Fruit fly (Drosophila melanogaster): ENCODE results near the gene svp.

The svp gene

dm6 chr3R:12301528-12301927, 43.0 kb downstream of the svp start:
- TF ChIP-seq Dfd (GFP tag; optimal IDR thresholded peaks at IDR 0.05) (peak; percentile 94), Jra (GFP tag; optimal IDR thresholded peaks at IDR 0.05) (no peak), Vsx2 (GFP tag; optimal IDR thresholded peaks at IDR 0.05; ENCODE audit: partially characterized antibody) (no peak), brk (GFP tag; optimal IDR thresholded peaks at IDR 0.05) (no peak), lola (GFP tag; optimal IDR thresholded peaks at IDR 0.05) (no peak), dmrt93B (GFP tag; optimal IDR thresholded peaks at IDR 0.05) (no peak), Hr83 (GFP tag; optimal IDR thresholded peaks at IDR 0.05; ENCODE audit: poor library complexity, severe bottlenecking) (no peak), fru (GFP tag; optimal IDR thresholded peaks at IDR 0.05) (no peak)

dm6 chr3R:12302915-12303314, 44.4 kb downstream of the svp start:
- TF ChIP-seq OdsH (GFP tag; optimal IDR thresholded peaks at IDR 0.05) (no peak), Rel (GFP tag; optimal IDR thresholded peaks at IDR 0.05) (no peak), Rel (tag; optimal IDR thresholded peaks at IDR 0.05) (peak; percentile 53)

- TF ChIP-seq dl (GFP tag; optimal IDR thresholded peaks at IDR 0.05; ENCODE audit: insufficient read depth in 1 of 2, partially characterized antibody in 2 of 2) = no peak
- TF ChIP-seq Hr83 (GFP tag; optimal IDR thresholded peaks at IDR 0.05; ENCODE audit: poor library complexity, severe bottlenecking) = no peak
- TF ChIP-seq brk (GFP tag; optimal IDR thresholded peaks at IDR 0.05) = no peak
- no peak for TF ChIP-seq OdsH (GFP tag; optimal IDR thresholded peaks at IDR 0.05)
- TF ChIP-seq sage (GFP tag; optimal IDR thresholded peaks at IDR 0.05) = no peak
- TF ChIP-seq Dfd (GFP tag; optimal IDR thresholded peaks at IDR 0.05) = no peak
- no peak for TF ChIP-seq Sp1 (GFP tag; optimal IDR thresholded peaks at IDR 0.05)
- no peak for TF ChIP-seq woc (GFP tag; optimal IDR thresholded peaks at IDR 0.05)
- no peak for TF ChIP-seq Hnf4 (GFP tag; optimal IDR thresholded peaks at IDR 0.05)
Observed at dm6 chr3R:12307569-12307968, 49.0 kb downstream of the svp start.

- TF ChIP-seq dl (GFP tag; optimal IDR thresholded peaks at IDR 0.05; ENCODE audit: insufficient read depth in 1 of 2, partially characterized antibody in 2 of 2) = no peak
- no peak for TF ChIP-seq Dif (GFP tag; optimal IDR thresholded peaks at IDR 0.05; ENCODE audit: partially characterized antibody)
Observed at dm6 chr3R:12311053-12311452, 52.5 kb downstream of the svp start, which contains the start of gene CG4066. TSS of gene CG4066 (plus strand) at chr3R:12311353.

- TF ChIP-seq psq (GFP tag; optimal IDR thresholded peaks at IDR 0.05) (peak; percentile 92), CG9705 (GFP tag; optimal IDR thresholded peaks at IDR 0.05) (peak; percentile 73), Jra (GFP tag; optimal IDR thresholded peaks at IDR 0.05) (peak; percentile 19), Myc (optimal IDR thresholded peaks at IDR 0.05) (no peak), CG32264 (GFP tag; optimal IDR thresholded peaks at IDR 0.05) (peak; percentile 61), tai (GFP tag; optimal IDR thresholded peaks at IDR 0.05) (peak; percentile 70), h (GFP tag; optimal IDR thresholded peaks at IDR 0.05) (peak; percentile 90), br (GFP tag; optimal IDR thresholded peaks at IDR 0.05) (peak; percentile 85), ey (GFP tag; optimal IDR thresholded peaks at IDR 0.05) (peak; percentile 86), Abd-B (GFP tag; optimal IDR thresholded peaks at IDR 0.05) (no peak), dl (GFP tag; optimal IDR thresholded peaks at IDR 0.05; ENCODE audit: insufficient read depth in 1 of 2, partially characterized antibody in 2 of 2) (no peak), usp (GFP tag; optimal IDR thresholded peaks at IDR 0.05) (no peak), sage (GFP tag; optimal IDR thresholded peaks at IDR 0.05) (peak; percentile 86), pan (optimal IDR thresholded peaks at IDR 0.05) (no peak), lola (GFP tag; optimal IDR thresholded peaks at IDR 0.05) (no peak), foxo (GFP tag; optimal IDR thresholded peaks at IDR 0.05) (peak in 1 of 2 experiments; percentile 90), Hr83 (GFP tag; optimal IDR thresholded peaks at IDR 0.05; ENCODE audit: poor library complexity, severe bottlenecking) (peak; percentile 8), GATAd (GFP tag; optimal IDR thresholded peaks at IDR 0.05) (no peak), rgr (GFP tag; optimal IDR thresholded peaks at IDR 0.05) (peak; percentile 91), Mio (GFP tag; optimal IDR thresholded peaks at IDR 0.05) (no peak), Sp1 (GFP tag; optimal IDR thresholded peaks at IDR 0.05) (peak; percentile 90), brk (GFP tag; optimal IDR thresholded peaks at IDR 0.05) (peak; percentile 88), dmrt93B (GFP tag; optimal IDR thresholded peaks at IDR 0.05) (peak; percentile 68), Vsx2 (GFP tag; optimal IDR thresholded peaks at IDR 0.05; ENCODE audit: partially characterized antibody) (no peak), Dfd (GFP tag; optimal IDR thresholded peaks at IDR 0.05) (no peak), jim (GFP tag; optimal IDR thresholded peaks at IDR 0.05) (no peak), CrebA (GFP tag; optimal IDR thresholded peaks at IDR 0.05; ENCODE audit: borderline replicate concordance) (peak; percentile 54), Hr78 (GFP tag; optimal IDR thresholded peaks at IDR 0.05) (no peak), fru (GFP tag; optimal IDR thresholded peaks at IDR 0.05) (peak; percentile 85), dsf (GFP tag; optimal IDR thresholded peaks at IDR 0.05; ENCODE audit: borderline replicate concordance) (peak; percentile 16), Dif (GFP tag; optimal IDR thresholded peaks at IDR 0.05; ENCODE audit: partially characterized antibody) (no peak), Rel (GFP tag; optimal IDR thresholded peaks at IDR 0.05) (peak; percentile 56), Rel (tag; optimal IDR thresholded peaks at IDR 0.05) (peak; percentile 56), Hnf4 (GFP tag; optimal IDR thresholded peaks at IDR 0.05) (peak; percentile 86), woc (GFP tag; optimal IDR thresholded peaks at IDR 0.05) (peak; percentile 81), HLH106 (tag; optimal IDR thresholded peaks at IDR 0.05) (peak; percentile 88), sv (GFP tag; optimal IDR thresholded peaks at IDR 0.05) (no peak), OdsH (GFP tag; optimal IDR thresholded peaks at IDR 0.05) (peak; percentile 92), N (GFP tag; optimal IDR thresholded peaks at IDR 0.05) (no peak)
Observed at dm6 chr3R:12314236-12314635, 55.7 kb downstream of the svp start.
